Worm (Caenorhabditis elegans): ENCODE results near the gene ell-1.

Gene ell-1

ce11 chrIV:4388854-4389253 lies 5.4 kb upstream of the ell-1 start (continued):
- peak; percentile 54 for TF ChIP-seq lsl-1 (GFP tag; optimal IDR thresholded peaks at IDR 0.05)
- TF ChIP-seq lin-26 (GFP tag; IDR thresholded peaks at IDR 0.05) = peak; percentile 89
- peak; percentile 22 for TF ChIP-seq die-1 (tag; optimal IDR thresholded peaks at IDR 0.05)
- peak; percentile 82 for TF ChIP-seq Y53G8AR.9 (GFP tag; conservative IDR thresholded peaks at IDR 0.05)
- peak; percentile 21; the same call in 1 of the 2 replicates for TF ChIP-seq ceh-91 (GFP tag; IDR thresholded peaks at IDR 0.05)
- TF ChIP-seq snpc-1.1 (tag; optimal IDR thresholded peaks at IDR 0.05; ENCODE audit: insufficient read depth) = peak; percentile 34
- peak; percentile 10 for TF ChIP-seq snpc-1.3 (tag; optimal IDR thresholded peaks at IDR 0.05; ENCODE audit: insufficient read depth)

ce11 chrIV:4389427-4389826 lies 4.8 kb upstream of the ell-1 start:
- TF ChIP-seq zfh-2 (GFP tag; conservative IDR thresholded peaks at IDR 0.05) = 0 out of 2 replicates have a peak, but pooled peaks have one; percentile 8
- TF ChIP-seq pbrm-1 (GFP tag; IDR thresholded peaks at IDR 0.05) = 0 out of 2 replicates have a peak, but pooled peaks have one; percentile 2
- peak; percentile 79; the same call in 1 of the 2 replicates for TF ChIP-seq egrh-3 (GFP tag; IDR thresholded peaks at IDR 0.05)
- 0 out of 2 replicates have a peak, but pooled peaks have one; percentile 19 for TF ChIP-seq mcd-1 (GFP tag; IDR thresholded peaks at IDR 0.05)

ce11 chrIV:4390438-4390894 lies 3.7 kb upstream of the ell-1 start, which contains the start of the genes rpl-7A and set-21:
TSS of gene rpl-7A (minus strand) at chrIV:4390590.
TSS of gene set-21 (plus strand) at chrIV:4390844.
- TF ChIP-seq hrde-1 (tag; optimal IDR thresholded peaks at IDR 0.05; ENCODE audit: borderline replicate concordance) (peak; percentile 46), Y53G8AR.9 (GFP tag; conservative IDR thresholded peaks at IDR 0.05) (peak; percentile 99), hmg-1.2 (GFP tag; IDR thresholded peaks at IDR 0.05) (peak; percentile 99), aptf-3 (GFP tag; IDR thresholded peaks at IDR 0.05) (no peak), ztf-22 (GFP tag; optimal IDR thresholded peaks at IDR 0.05) (peak; percentile 47), F33H1.4 (GFP tag; IDR thresholded peaks at IDR 0.05) (peak; percentile 96), nfyb-1 (GFP tag; IDR thresholded peaks at IDR 0.05) (peak; percentile 98), madf-10 (tag; optimal IDR thresholded peaks at IDR 0.05) (peak; percentile 76), D2030.7 (GFP tag; IDR thresholded peaks at IDR 0.05) (peak; percentile 97), him-1 (tag; optimal IDR thresholded peaks at IDR 0.05) (peak; percentile 87), dpl-1 (GFP tag; optimal IDR thresholded peaks at IDR 0.05) (peak; percentile 82), hsf-1 (GFP tag; IDR thresholded peaks at IDR 0.05) (peak; percentile 87), zim-3 (tag; optimal IDR thresholded peaks at IDR 0.05) (no peak), hmg-20 (GFP tag; IDR thresholded peaks at IDR 0.05) (peak; percentile 90), T07F8.4 (tag; optimal IDR thresholded peaks at IDR 0.05) (no peak), attf-3 (GFP tag; conservative IDR thresholded peaks at IDR 0.05) (peak; percentile 87), madf-3 (GFP tag; IDR thresholded peaks at IDR 0.05) (peak; percentile 97), nhr-80 (tag; optimal IDR thresholded peaks at IDR 0.05) (peak; percentile 84), rpc-1 (optimal IDR thresholded peaks at IDR 0.05) (no peak), rpc-1 (tag; optimal IDR thresholded peaks at IDR 0.05) (no peak), B0261.1 (tag; optimal IDR thresholded peaks at IDR 0.05) (no peak), repo-1 (tag; optimal IDR thresholded peaks at IDR 0.05) (peak; percentile 80), snpc-1.1 (tag; optimal IDR thresholded peaks at IDR 0.05; ENCODE audit: insufficient read depth) (no peak), Y56A3A.18 (GFP tag; IDR thresholded peaks at IDR 0.05) (peak; percentile 67; the same call in 1 of the 2 replicates), ceh-58 (GFP tag; IDR thresholded peaks at IDR 0.05) (no peak), fkh-3 (tag; optimal IDR thresholded peaks at IDR 0.05) (no peak), dpff-1 (tag; optimal IDR thresholded peaks at IDR 0.05) (no peak), lin-40 (tag; optimal IDR thresholded peaks at IDR 0.05) (peak; percentile 94), lin-54 (GFP tag; optimal IDR thresholded peaks at IDR 0.05) (peak; percentile 99), efl-1 (GFP tag; optimal IDR thresholded peaks at IDR 0.05) (peak; percentile 89), attf-6 (GFP tag; IDR thresholded peaks at IDR 0.05) (peak; percentile 78), mxl-1 (tag; optimal IDR thresholded peaks at IDR 0.05) (no peak), F57C9.4 (tag; optimal IDR thresholded peaks at IDR 0.05) (peak; percentile 60), ceh-91 (GFP tag; IDR thresholded peaks at IDR 0.05) (peak; percentile 97), mcd-1 (GFP tag; IDR thresholded peaks at IDR 0.05) (peak; percentile 100), mel-28 (tag; optimal IDR thresholded peaks at IDR 0.05; ENCODE audit: borderline replicate concordance) (peak; percentile 24), F10E7.11 (tag; optimal IDR thresholded peaks at IDR 0.05) (no peak), dox-1 (GFP tag; IDR thresholded peaks at IDR 0.05) (peak; percentile 98)
